Worm (Caenorhabditis elegans) whole organism, L1 larva: Measurements from ENCODE around the gene K08D8.1.

Experiments used
- aly-2 ChIP-seq: fragments of 150-350 bp; optimal IDR thresholded peaks from 2 replicates; lab custom pipeline; 2014; ENCODE audit warnings: missing biosample characterization, missing genetic modification characterization
- blmp-1 ChIP-seq: fragments of 150-350 bp; optimal IDR thresholded peaks from 2 replicates; lab custom pipeline; 2014; ENCODE audit warnings: missing biosample characterization, missing genetic modification characterization
- ces-1 ChIP-seq: fragments of 150-350 bp; optimal IDR thresholded peaks from 2 replicates; lab custom pipeline; 2014; ENCODE audit warnings: missing biosample characterization, missing genetic modification reagents, missing genetic modification characterization
- dpl-1 ChIP-seq, 3 experiments: fragments of 150-350 bp in 2 of 3; sonication (generic microtip) in 1 of 3; optimal IDR thresholded peaks; 2 replicates each; lab custom pipeline; 2014 to 2017; ENCODE audit warnings: missing biosample characterization in 3 of 3, missing genetic modification characterization in 3 of 3, missing genetic modification reagents in 3 of 3
- dsc-1 ChIP-seq: sonication (generic microtip); optimal IDR thresholded peaks from 2 replicates; lab custom pipeline; 2016; ENCODE audit warnings: mild to moderate bottlenecking, missing genetic modification characterization, missing compliant biosample characterization
- efl-1 ChIP-seq, 4 experiments: fragments of 150-350 bp; optimal IDR thresholded peaks in 3 of 4; peaks in 1 of 4; 1 replicate in 1 of 4; 2 replicates in 3 of 4; lab custom pipeline; 2014; ENCODE audit warnings: missing biosample characterization in 2 of 4, missing genetic modification characterization in 2 of 4, missing genetic modification reagents in 2 of 4
- elt-2 ChIP-seq: sonication (generic microtip); optimal IDR thresholded peaks from 2 replicates; lab custom pipeline; 2016; ENCODE audit warnings: missing genetic modification characterization, mild to moderate bottlenecking, inconsistent platforms, missing compliant biosample characterization, missing genetic modification reagents
- ets-5 ChIP-seq: fragments of 200-800 bp; sonication (Bioruptor generic); IDR thresholded peaks from 2 replicates; pipeline ENCODE4 v1.3.6; 2022; ENCODE audit warnings: missing genetic modification characterization, missing compliant biosample characterization
- fos-1 ChIP-seq: fragments of 150-350 bp; optimal IDR thresholded peaks from 2 replicates; lab custom pipeline; 2014; ENCODE audit warnings: missing biosample characterization, missing genetic modification characterization
- hlh-4 ChIP-seq: sonication (generic microtip); optimal IDR thresholded peaks from 2 replicates; lab custom pipeline; 2016; ENCODE audit warnings: mild to moderate bottlenecking, missing genetic modification characterization, missing compliant biosample characterization
- lin-35 ChIP-seq, 2 experiments: fragments of 150-350 bp; optimal IDR thresholded peaks; 2 replicates each; lab custom pipeline; 2014; ENCODE audit warnings: missing biosample characterization in 2 of 2, missing genetic modification characterization in 2 of 2, missing genetic modification reagents in 2 of 2
- lin-39 ChIP-seq: fragments of 150-350 bp; optimal IDR thresholded peaks from 2 replicates; lab custom pipeline; 2014; ENCODE audit warnings: missing biosample characterization, missing genetic modification reagents, missing genetic modification characterization
- lir-3 ChIP-seq: sonication (generic microtip); optimal IDR thresholded peaks from 2 replicates; lab custom pipeline; 2016; ENCODE audit warnings: mild to moderate bottlenecking, missing genetic modification characterization, moderate library complexity, missing compliant biosample characterization; ENCODE audit not compliant: poor library complexity
- mdl-1 ChIP-seq, 2 experiments: fragments of 150-350 bp; optimal IDR thresholded peaks; 2 replicates each; lab custom pipeline; 2014 to 2017; ENCODE audit warnings: missing biosample characterization in 2 of 2, missing genetic modification characterization in 2 of 2, inconsistent platforms in 1 of 2
- mef-2 ChIP-seq: fragments of 150-350 bp; optimal IDR thresholded peaks from 2 replicates; lab custom pipeline; 2014; ENCODE audit warnings: missing biosample characterization, missing genetic modification characterization
- mep-1 ChIP-seq: fragments of 150-350 bp; optimal IDR thresholded peaks from 2 replicates; lab custom pipeline; 2014; ENCODE audit warnings: missing biosample characterization, missing genetic modification characterization
- nhr-11 ChIP-seq: fragments of 150-350 bp; optimal IDR thresholded peaks from 2 replicates; lab custom pipeline; 2014; ENCODE audit warnings: missing biosample characterization, missing genetic modification characterization
- nhr-19 ChIP-seq: fragments of 200-800 bp; sonication (Bioruptor generic); conservative IDR thresholded peaks from 2 replicates; pipeline ENCODE4 v1.3.6; 2022; ENCODE audit warnings: missing genetic modification characterization, missing compliant biosample characterization
- nhr-85 ChIP-seq: sonication (generic microtip); peaks from one replicate; lab custom pipeline; 2016; ENCODE audit warnings: missing genetic modification characterization, inconsistent platforms, missing compliant biosample characterization
- nhr-90 ChIP-seq: sonication (generic microtip); optimal IDR thresholded peaks from 2 replicates; lab custom pipeline; 2016; ENCODE audit warnings: mild to moderate bottlenecking, missing genetic modification characterization, missing compliant biosample characterization; ENCODE audit not compliant: poor library complexity
- pag-3 ChIP-seq: sonication (generic microtip); optimal IDR thresholded peaks from 2 replicates; lab custom pipeline; 2017; ENCODE audit warnings: missing genetic modification characterization, mild to moderate bottlenecking, missing compliant biosample characterization, antibody characterized with exemption, borderline replicate concordance; ENCODE audit not compliant: insufficient read depth
- pqm-1 ChIP-seq: sonication (generic microtip); optimal IDR thresholded peaks from 3 replicates; lab custom pipeline; 2017; ENCODE audit warnings: missing biosample characterization, missing genetic modification characterization
- swsn-7 ChIP-seq: sonication (generic microtip); optimal IDR thresholded peaks from 2 replicates; lab custom pipeline; 2016; ENCODE audit warnings: missing genetic modification characterization, missing compliant biosample characterization
- zip-4 ChIP-seq: fragments of 200-800 bp; sonication (Bioruptor generic); optimal IDR thresholded peaks from 2 replicates; lab custom pipeline; 2018; ENCODE audit warnings: mild to moderate bottlenecking, missing genetic modification characterization, moderate library complexity, missing compliant biosample characterization
- ztf-11 ChIP-seq, 2 experiments: sonication (generic microtip); optimal IDR thresholded peaks; 2 replicates each; lab custom pipeline; 2016 to 2017; ENCODE audit warnings: missing genetic modification characterization in 2 of 2, missing biosample characterization in 1 of 2, missing compliant biosample characterization in 1 of 2

Gene K08D8.1

DNA sequence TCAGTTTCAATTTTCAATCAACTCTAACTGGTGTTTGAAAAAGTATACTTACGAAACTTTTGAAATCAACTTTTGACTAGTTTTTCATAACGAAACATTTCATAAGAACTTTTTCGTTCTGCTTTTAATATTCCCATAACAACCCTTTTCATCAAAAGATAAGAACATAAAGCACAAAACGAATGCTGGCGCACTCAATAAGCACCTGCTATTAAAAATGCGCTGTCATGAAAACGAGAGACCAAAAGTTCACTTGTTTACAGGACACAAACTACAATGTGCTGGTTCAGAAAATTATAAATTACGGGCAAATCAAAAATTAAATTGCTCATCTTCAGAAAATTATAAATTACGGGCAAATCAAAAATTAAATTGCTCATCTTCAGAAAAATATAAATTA is 1.2 kb upstream of the K08D8.1 start:
- peak; percentile 17 for TF ChIP-seq elt-2 (tag; lab: Kevin White, UChicago)
- no peak for TF ChIP-seq nhr-19
- TF ChIP-seq, all 84 proteins: peak for 1

DNA sequence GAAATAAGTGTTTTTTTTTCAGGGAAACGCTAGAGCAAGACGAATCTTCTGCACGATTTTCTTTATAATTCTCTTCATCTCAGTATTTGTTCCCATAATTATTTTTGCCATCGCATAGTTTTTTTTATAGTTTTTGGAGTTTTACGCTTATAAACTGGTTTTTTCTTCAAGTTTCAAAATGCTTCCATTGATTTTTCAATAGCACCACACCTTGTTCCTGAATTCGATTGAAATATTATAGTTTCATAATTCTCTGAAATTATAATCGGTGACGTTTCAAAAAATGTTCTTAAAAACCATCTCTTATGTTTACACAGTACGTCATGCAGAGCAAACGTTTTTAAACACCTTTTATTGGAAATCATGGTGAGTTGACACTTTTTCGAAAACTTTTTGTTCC is 872 bp downstream of the K08D8.1 start, which contains the start of gene K08D8.12:
TSS of gene K08D8.12 (plus strand) at position 301 of the 400 bp plus-strand sequence.
- peak; percentile 6 for TF ChIP-seq nhr-85 (tag; lab: Kevin White, UChicago)
- TF ChIP-seq mef-2 (tag; lab: Kevin White, UChicago), result no peak

DNA sequence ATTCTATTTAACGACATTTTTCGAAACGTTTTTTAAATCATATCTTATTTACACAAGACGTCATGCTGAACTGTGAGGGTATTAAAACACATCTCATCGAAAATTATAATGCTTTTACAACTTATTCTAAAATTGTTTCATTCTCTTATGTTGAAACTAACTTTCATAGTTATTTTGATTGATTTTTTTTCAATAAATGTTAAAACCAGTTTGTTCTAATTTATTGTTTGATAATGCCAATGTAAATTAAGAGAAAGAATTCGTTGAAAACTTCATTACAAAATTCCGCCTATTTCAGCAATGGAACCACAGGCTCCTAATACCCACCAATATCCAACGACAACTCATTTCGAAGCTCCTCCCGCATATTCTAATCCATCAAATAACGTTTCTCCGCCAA is 2.7 kb downstream of the K08D8.1 start, which contains the start of gene K08D8.11:
TSS of gene K08D8.11 (plus strand) at position 301 of the 400 bp plus-strand sequence.
- TF ChIP-seq lir-3 (no peak), mep-1 (tag; lab: Kevin White, UChicago) (no peak), ces-1 (GFP tag; lab: Kevin White, UChicago) (no peak), zip-4 (no peak), pag-3 (tag; lab: Kevin White, UChicago) (no peak), aly-2 (no peak), mdl-1 (tag; optimal IDR thresholded peaks at IDR 0.05; lab: Kevin White, UChicago) (no peak)
- TF ChIP-seq, all 84 proteins: peak for 0

DNA sequence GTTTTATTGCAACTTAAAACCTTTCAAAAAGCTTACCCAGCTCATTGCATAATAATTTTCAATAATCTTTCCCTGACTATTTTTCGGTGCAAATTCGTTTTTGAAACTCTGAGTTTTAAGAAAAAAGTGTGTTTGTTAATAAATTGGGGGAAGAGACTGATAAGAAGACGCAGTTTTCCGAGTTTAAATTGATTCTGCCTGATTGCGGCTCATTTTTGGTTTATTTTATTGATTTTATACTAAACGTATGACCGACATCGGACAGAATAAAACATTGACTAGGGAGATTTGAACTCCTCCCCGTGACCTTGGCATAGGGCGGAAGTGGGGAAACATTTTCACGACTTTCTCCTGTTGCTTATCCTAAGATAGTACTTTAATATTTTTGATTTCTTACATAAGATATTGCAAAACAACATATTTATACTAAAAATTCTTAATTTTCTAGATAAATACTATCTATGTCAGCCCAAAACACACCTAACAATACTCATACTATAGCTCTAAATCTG is 4.1 kb downstream of the K08D8.1 start, which contains the start of gene K08D8.7:
TSS of gene K08D8.7 (plus strand) at position 462 of the 512 bp plus-strand sequence.
- TF ChIP-seq aly-2 (no peak), elt-2 (tag; lab: Kevin White, UChicago) (peak; percentile 58), lin-35 (GFP tag; optimal IDR thresholded peaks at IDR 0.05; lab: Kevin White, UChicago) (peak in 1 of 2 experiments; percentile 24)

DNA sequence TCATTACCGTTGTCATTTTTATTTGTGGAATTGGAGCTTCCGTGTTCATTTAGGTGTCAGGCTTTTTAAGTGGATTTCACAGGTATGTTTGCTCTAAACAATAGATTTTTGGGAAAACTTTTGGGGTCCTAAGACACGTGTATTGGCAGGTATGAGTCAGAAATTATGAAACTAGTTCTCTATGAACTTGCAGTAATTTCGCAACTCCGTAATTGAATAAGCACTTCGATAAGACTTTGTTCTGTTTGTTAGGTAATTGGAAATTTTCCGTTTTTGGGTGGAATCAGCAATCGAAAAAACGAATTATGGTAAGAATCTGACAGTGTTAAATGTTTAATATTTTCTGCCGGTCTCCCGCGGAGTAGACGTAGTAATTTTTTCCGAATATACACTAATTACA is 4.9 kb downstream of the K08D8.1 start:
- no peak for TF ChIP-seq lin-39 (tag; lab: Kevin White, UChicago)
- TF ChIP-seq ztf-11 (tag; optimal IDR thresholded peaks at IDR 0.05; lab: Kevin White, UChicago), result no peak
- no peak for TF ChIP-seq mef-2 (tag; lab: Kevin White, UChicago)
- TF ChIP-seq pqm-1 (tag; lab: Kevin White, UChicago), result no peak
- TF ChIP-seq, all 84 proteins: peak for 0

DNA sequence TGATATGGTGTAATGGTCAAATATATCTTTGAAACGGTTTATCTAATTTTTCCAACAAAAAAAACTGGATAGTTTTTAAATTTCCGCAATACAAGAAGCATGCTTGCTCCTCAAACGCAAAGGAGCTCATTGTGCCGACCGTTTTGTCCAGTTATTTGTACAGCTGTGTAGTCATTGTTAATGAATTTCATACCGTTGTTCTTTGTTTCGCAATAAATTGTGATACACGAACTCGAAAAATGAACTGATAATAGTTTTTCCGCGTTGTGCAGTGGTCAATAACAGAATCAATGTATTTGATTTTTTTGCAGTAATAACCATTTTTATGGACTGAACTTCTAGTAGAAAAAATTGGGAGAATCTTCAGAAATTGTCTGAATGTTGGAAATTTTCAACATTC is 6.5 kb downstream of the K08D8.1 start:
- TF ChIP-seq elt-2 (tag; lab: Kevin White, UChicago) (peak; percentile 4), efl-1 (optimal IDR thresholded peaks at IDR 0.05; lab: Kevin White, UChicago) (no peak), efl-1 (GFP tag; optimal IDR thresholded peaks at IDR 0.05 in 1 of 2; lab: Kevin White, UChicago) (peak in 1 of 2 experiments; percentile 81), hlh-4 (tag; lab: Kevin White, UChicago) (no peak), ets-5 (GFP tag; lab: Robert Waterston, UW) (no peak)

DNA sequence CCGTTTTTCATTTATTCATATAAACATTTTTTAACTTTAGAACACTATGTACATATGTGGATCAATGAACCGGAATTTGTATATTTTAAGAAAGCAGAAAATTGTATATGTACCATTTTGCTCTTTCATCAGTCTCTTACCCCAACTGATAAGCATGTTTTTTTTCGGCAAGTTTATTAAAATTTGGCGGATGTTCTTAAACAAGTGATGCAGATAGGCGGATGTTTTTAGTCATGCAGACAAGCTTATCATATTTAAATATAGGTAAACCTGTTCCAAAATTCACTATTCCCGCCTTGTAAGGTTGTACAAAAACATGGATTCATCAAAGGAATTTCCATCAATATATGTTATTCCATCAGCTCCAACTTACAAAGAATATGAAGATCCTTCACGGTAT is 7.1 kb downstream of the K08D8.1 start, which contains the start of gene K08D8.9:
TSS of gene K08D8.9 (plus strand) at position 301 of the 400 bp plus-strand sequence.
- no peak for TF ChIP-seq blmp-1
- no peak for TF ChIP-seq nhr-90 (tag; lab: Kevin White, UChicago)

DNA sequence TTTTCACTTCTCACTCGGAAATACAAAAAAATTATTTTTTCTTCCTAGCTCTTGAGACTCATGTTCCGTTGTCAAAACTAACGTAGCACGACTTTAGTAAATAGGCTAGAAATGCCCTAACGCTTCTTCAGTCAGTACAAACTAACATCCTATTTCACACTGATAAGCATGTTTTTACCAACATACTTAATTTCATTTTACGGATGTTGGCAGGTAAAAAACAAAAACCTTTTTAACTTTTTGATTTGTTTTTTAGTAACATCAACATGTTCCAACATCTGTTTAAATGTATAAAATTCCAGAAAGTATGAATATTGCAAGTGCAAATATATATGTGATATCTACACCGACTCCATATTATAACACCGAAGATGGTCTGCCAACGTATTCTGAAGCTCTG is 8.0 kb downstream of the K08D8.1 start, which contains the start of gene K08D8.10:
TSS of gene K08D8.10 (plus strand) at position 301 of the 400 bp plus-strand sequence.
- TF ChIP-seq zip-4 (no peak), dsc-1 (no peak), swsn-7 (tag; lab: Kevin White, UChicago) (no peak), nhr-11 (tag; lab: Kevin White, UChicago) (no peak), fos-1 (tag; lab: Kevin White, UChicago) (no peak), dpl-1 (GFP tag; optimal IDR thresholded peaks at IDR 0.05; lab: Kevin White, UChicago) (no peak)
